Fruit fly (Drosophila melanogaster): Measurements from ENCODE around the gene AlkB.
A peak's percentile ranks its signal among the peaks of the same experiment; 100 is the strongest.

Gene AlkB

DNA sequence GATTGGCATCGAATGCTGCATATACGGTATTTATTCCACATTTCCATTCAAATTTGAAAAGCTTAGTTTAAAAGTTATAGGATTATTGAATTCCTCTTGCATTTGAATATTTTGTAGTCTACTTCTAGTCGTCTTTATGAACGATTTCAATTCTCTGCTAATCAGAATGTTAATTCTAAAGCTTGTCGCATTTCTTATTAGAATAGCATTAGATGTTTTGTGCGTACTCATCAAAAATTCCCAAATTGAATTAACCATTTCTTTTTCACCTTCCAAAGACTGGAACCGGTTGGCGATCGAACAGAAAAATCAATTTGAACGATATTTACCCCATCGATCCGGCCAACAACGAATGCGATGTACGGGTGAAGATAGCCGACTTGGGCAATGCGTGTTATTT is 19.3 kb downstream of the AlkB start:
- TF ChIP-seq EcR (GFP tag; optimal IDR thresholded peaks at IDR 0.05): no peak
- no peak for TF ChIP-seq usp (GFP tag; optimal IDR thresholded peaks at IDR 0.05)
- no peak for TF ChIP-seq pan (optimal IDR thresholded peaks at IDR 0.05)
- TF ChIP-seq CG8478 (optimal IDR thresholded peaks at IDR 0.05): no peak
- no peak for TF ChIP-seq Dll (optimal IDR thresholded peaks at IDR 0.05)
- TF ChIP-seq psq (optimal IDR thresholded peaks at IDR 0.05): no peak

dm6 chrX:15837530-15837929 is 21.8 kb downstream of the AlkB start, which contains the start of gene CG8565:
Gene CG8565, plus strand, starts transcription at chrX:15837830.
- TF ChIP-seq usp (GFP tag; optimal IDR thresholded peaks at IDR 0.05): no peak
- TF ChIP-seq Dll (optimal IDR thresholded peaks at IDR 0.05): no peak
- no peak for TF ChIP-seq psq (optimal IDR thresholded peaks at IDR 0.05)
- TF ChIP-seq CG8478 (optimal IDR thresholded peaks at IDR 0.05): no peak
- no peak for TF ChIP-seq pan (optimal IDR thresholded peaks at IDR 0.05)
- no peak for TF ChIP-seq EcR (GFP tag; optimal IDR thresholded peaks at IDR 0.05)

dm6 chrX:15835393-15835792 is 23.9 kb downstream of the AlkB start, which contains the start of gene Chc:
Gene Chc, minus strand, starts transcription at chrX:15835490.
- TF ChIP-seq CG8478 (optimal IDR thresholded peaks at IDR 0.05) (no peak), pan (optimal IDR thresholded peaks at IDR 0.05) (no peak), psq (optimal IDR thresholded peaks at IDR 0.05) (no peak), Dll (optimal IDR thresholded peaks at IDR 0.05) (no peak), EcR (GFP tag; optimal IDR thresholded peaks at IDR 0.05) (no peak), usp (GFP tag; optimal IDR thresholded peaks at IDR 0.05) (no peak)

DNA sequence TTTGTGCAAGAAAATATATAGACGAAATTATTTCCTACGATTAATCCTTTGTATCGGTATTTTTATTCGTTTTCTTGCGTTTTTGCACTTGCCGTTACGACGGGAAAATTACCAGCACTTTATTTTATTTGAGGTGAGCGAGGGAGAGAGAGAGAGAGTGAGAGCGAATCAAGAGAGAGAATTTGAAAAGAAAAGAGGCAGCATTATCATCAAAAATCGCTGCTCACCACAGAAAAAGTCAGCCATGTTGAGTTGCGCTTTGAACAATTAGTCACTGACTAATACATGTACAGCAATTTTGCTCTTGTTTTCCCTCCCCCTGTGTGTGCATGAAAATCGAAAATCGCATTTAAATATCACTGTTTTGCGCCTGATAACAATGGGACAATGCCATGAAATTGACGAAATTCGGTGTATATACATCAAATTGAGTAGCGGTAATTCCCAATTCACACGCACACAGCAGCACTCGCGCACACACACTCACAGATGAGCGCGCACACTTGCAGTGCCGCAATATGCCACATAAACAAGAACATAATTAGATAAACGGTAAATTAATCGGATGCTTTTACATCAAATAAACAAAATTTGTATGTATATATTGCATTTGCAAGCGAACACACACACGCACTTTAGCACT is 24.6 kb downstream of the AlkB start:
- no peak for TF ChIP-seq psq (optimal IDR thresholded peaks at IDR 0.05)
- no peak for TF ChIP-seq pan (optimal IDR thresholded peaks at IDR 0.05)
- no peak for TF ChIP-seq CG8478 (optimal IDR thresholded peaks at IDR 0.05)
- TF ChIP-seq usp (GFP tag; optimal IDR thresholded peaks at IDR 0.05): no peak

dm6 chrX:15833957-15834356 is 25.3 kb downstream of the AlkB start:
- no peak for TF ChIP-seq pan (optimal IDR thresholded peaks at IDR 0.05)
- no peak for TF ChIP-seq EcR (GFP tag; optimal IDR thresholded peaks at IDR 0.05)
- no peak for TF ChIP-seq psq (optimal IDR thresholded peaks at IDR 0.05)
- no peak for TF ChIP-seq usp (GFP tag; optimal IDR thresholded peaks at IDR 0.05)
- no peak for TF ChIP-seq Dll (optimal IDR thresholded peaks at IDR 0.05)
- TF ChIP-seq CG8478 (optimal IDR thresholded peaks at IDR 0.05): no peak

- no peak for TF ChIP-seq psq (optimal IDR thresholded peaks at IDR 0.05)
- no peak for TF ChIP-seq Dll (optimal IDR thresholded peaks at IDR 0.05)
- TF ChIP-seq CG8478 (optimal IDR thresholded peaks at IDR 0.05): no peak
- TF ChIP-seq usp (GFP tag; optimal IDR thresholded peaks at IDR 0.05): no peak
- TF ChIP-seq pan (optimal IDR thresholded peaks at IDR 0.05): no peak
- TF ChIP-seq EcR (GFP tag; optimal IDR thresholded peaks at IDR 0.05): no peak
Measured at dm6 chrX:15822363-15822762, 36.9 kb downstream of the AlkB start.

- TF ChIP-seq pan (optimal IDR thresholded peaks at IDR 0.05) (peak; percentile 67), CG8478 (optimal IDR thresholded peaks at IDR 0.05) (no peak)
Measured at dm6 chrX:15818608-15819184, 40.6 kb downstream of the AlkB start.

DNA sequence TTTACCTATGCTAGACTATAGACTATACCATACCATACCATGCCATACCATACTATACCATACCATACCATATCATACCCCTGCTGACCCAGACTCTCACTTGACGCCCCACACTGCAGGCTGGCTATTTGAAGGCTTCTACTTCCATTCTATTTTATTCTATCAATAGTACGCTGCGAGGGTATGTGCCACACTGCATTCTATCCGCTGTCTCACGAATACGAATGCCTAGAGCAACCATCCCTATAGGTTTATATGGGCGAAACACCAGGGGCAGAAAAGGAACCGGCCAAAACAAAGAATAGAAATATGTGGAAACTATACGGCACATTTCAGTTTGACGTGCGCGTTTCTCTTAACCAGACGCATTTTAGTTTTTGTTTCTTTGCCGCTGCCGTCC is 41.5 kb downstream of the AlkB start:
- TF ChIP-seq EcR (GFP tag; optimal IDR thresholded peaks at IDR 0.05): no peak
- no peak for TF ChIP-seq pan (optimal IDR thresholded peaks at IDR 0.05)
- TF ChIP-seq CG8478 (optimal IDR thresholded peaks at IDR 0.05): no peak
- no peak for TF ChIP-seq psq (optimal IDR thresholded peaks at IDR 0.05)
- no peak for TF ChIP-seq Dll (optimal IDR thresholded peaks at IDR 0.05)
- no peak for TF ChIP-seq usp (GFP tag; optimal IDR thresholded peaks at IDR 0.05)

dm6 chrX:15816905-15817304 is 42.4 kb downstream of the AlkB start:
- TF ChIP-seq EcR (GFP tag; optimal IDR thresholded peaks at IDR 0.05) (no peak), pan (optimal IDR thresholded peaks at IDR 0.05) (no peak), usp (GFP tag; optimal IDR thresholded peaks at IDR 0.05) (no peak), psq (optimal IDR thresholded peaks at IDR 0.05) (no peak), Dll (optimal IDR thresholded peaks at IDR 0.05) (no peak), CG8478 (optimal IDR thresholded peaks at IDR 0.05) (no peak)

DNA sequence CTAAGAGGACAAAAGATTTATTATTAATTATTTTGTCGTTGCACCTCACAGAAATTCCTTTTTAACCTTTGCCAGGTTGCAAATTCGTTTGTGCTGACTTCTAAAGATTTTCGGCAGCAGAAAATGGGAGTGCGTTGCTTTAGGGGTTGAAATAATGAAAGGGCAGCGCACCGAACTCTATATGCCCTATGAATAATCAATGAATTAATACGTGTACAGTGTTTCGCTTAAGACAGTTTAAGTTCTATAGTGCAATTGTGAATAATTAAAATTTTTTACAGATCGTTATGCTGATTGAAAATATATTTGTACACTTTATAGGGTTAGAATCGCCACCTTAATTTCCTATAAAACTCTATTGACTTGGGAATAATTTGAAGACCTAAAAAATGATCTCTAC is 43.2 kb downstream of the AlkB start:
- TF ChIP-seq EcR (GFP tag; optimal IDR thresholded peaks at IDR 0.05) (no peak), psq (optimal IDR thresholded peaks at IDR 0.05) (no peak), Dll (optimal IDR thresholded peaks at IDR 0.05) (no peak), CG8478 (optimal IDR thresholded peaks at IDR 0.05) (no peak), pan (optimal IDR thresholded peaks at IDR 0.05) (no peak)

DNA sequence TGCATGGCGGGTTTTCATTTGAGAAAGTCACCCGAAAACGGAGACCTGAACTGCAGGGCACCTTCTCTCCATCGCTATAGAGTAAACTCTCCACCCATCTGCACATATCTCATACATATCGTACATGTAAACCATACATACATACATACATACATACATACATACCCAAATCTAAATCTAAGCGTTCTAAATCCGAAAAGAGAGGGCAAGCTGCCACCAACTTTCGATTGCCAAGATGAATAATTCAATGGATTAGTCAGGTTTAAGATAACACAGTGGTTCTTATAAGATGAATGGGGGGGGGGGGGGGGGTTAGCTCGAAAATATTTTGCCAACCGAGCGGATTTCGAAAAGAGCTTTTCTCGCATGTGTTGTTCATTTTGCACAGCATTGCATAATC is 44.8 kb downstream of the AlkB start:
- TF ChIP-seq Dll (optimal IDR thresholded peaks at IDR 0.05): no peak

dm6 chrX:15813224-15813623 is 46.1 kb downstream of the AlkB start:
- TF ChIP-seq EcR (GFP tag; optimal IDR thresholded peaks at IDR 0.05): no peak
- TF ChIP-seq usp (GFP tag; optimal IDR thresholded peaks at IDR 0.05): no peak
- no peak for TF ChIP-seq psq (optimal IDR thresholded peaks at IDR 0.05)
- no peak for TF ChIP-seq pan (optimal IDR thresholded peaks at IDR 0.05)
- no peak for TF ChIP-seq CG8478 (optimal IDR thresholded peaks at IDR 0.05)
- TF ChIP-seq Dll (optimal IDR thresholded peaks at IDR 0.05): no peak

DNA sequence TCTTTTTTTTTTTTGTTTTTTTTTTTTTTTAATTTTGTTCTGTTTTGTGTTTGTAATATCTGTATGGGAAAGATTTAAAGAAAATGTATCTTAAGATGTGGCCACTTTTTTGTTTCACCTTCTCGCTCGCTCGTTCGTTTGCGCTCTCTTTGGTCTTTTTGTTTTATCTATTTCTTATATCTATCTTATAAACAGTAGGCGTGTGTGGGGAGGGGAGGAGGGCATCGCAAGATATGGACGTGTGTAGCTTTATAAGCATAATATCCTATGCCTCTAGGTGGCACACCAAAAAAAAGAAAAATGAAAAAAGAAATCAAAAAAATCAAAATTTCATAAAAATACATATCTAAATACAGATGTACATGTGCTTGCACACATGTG is 46.7 kb downstream of the AlkB start:
- TF ChIP-seq CG8478 (optimal IDR thresholded peaks at IDR 0.05) (no peak), pan (optimal IDR thresholded peaks at IDR 0.05) (no peak), EcR (GFP tag; optimal IDR thresholded peaks at IDR 0.05) (no peak), psq (optimal IDR thresholded peaks at IDR 0.05) (no peak), usp (GFP tag; optimal IDR thresholded peaks at IDR 0.05) (no peak), Dll (optimal IDR thresholded peaks at IDR 0.05) (no peak)

Data from whole organism.